Worm (Caenorhabditis elegans) whole organism, late embryonic: ENCODE data around the gene etr-1.

ENCODE experiments used
- C38D4.7 ChIP-seq: fragments of 200-800 bp; sonication (Bioruptor generic); optimal IDR thresholded peaks from 2 replicates; lab custom pipeline; 2018; ENCODE audit warnings: mild to moderate bottlenecking, missing genetic modification characterization, moderate library complexity, missing compliant biosample characterization
- F13H6.1 ChIP-seq: sonication (generic microtip); optimal IDR thresholded peaks from 2 replicates; lab custom pipeline; 2016; ENCODE audit warnings: missing genetic modification characterization, missing compliant biosample characterization
- K02D7.2 ChIP-seq: sonication (generic microtip); optimal IDR thresholded peaks from 2 replicates; lab custom pipeline; 2017; ENCODE audit warnings: mild to moderate bottlenecking, missing genetic modification characterization, missing compliant biosample characterization
- T23F11.4 ChIP-seq: fragments of 200-800 bp; sonication (Bioruptor generic); optimal IDR thresholded peaks from 2 replicates; lab custom pipeline; 2018; ENCODE audit warnings: mild to moderate bottlenecking, missing genetic modification characterization, missing compliant biosample characterization
- ceh-19 ChIP-seq: fragments of 200-800 bp; sonication (Bioruptor generic); optimal IDR thresholded peaks from 2 replicates; lab custom pipeline; 2018; ENCODE audit warnings: mild to moderate bottlenecking, missing genetic modification characterization, missing compliant biosample characterization
- ceh-2 ChIP-seq: sonication (generic microtip); optimal IDR thresholded peaks from 2 replicates; lab custom pipeline; 2016; ENCODE audit warnings: missing genotype, missing genetic modification characterization, missing compliant biosample characterization
- ceh-22 ChIP-seq: sonication (generic microtip); optimal IDR thresholded peaks from 2 replicates; lab custom pipeline; 2017; ENCODE audit warnings: missing biosample characterization, missing genetic modification characterization
- ceh-24 ChIP-seq: sonication (generic microtip); optimal IDR thresholded peaks from 2 replicates; lab custom pipeline; 2016; ENCODE audit warnings: mild to moderate bottlenecking, missing genetic modification characterization, missing compliant biosample characterization
- ceh-30 ChIP-seq: fragments of 150-350 bp; optimal IDR thresholded peaks from 2 replicates; lab custom pipeline; 2014; ENCODE audit warnings: missing biosample characterization, missing genetic modification characterization
- ceh-31 ChIP-seq: sonication (generic microtip); optimal IDR thresholded peaks from 2 replicates; lab custom pipeline; 2016; ENCODE audit warnings: missing genetic modification characterization, missing compliant biosample characterization
- ceh-34 ChIP-seq: sonication (generic microtip); optimal IDR thresholded peaks from 2 replicates; lab custom pipeline; 2016; ENCODE audit warnings: mild to moderate bottlenecking, missing genetic modification characterization, missing compliant biosample characterization
- ceh-6 ChIP-seq: fragments of 200-800 bp; sonication (Bioruptor generic); optimal IDR thresholded peaks from 2 replicates; lab custom pipeline; 2018; ENCODE audit warnings: mild to moderate bottlenecking, missing genetic modification characterization, missing compliant biosample characterization
- che-1 ChIP-seq: sonication (generic microtip); optimal IDR thresholded peaks from 2 replicates; lab custom pipeline; 2016; ENCODE audit warnings: mild to moderate bottlenecking, missing genetic modification characterization, missing compliant biosample characterization
- dve-1 ChIP-seq: sonication (generic microtip); optimal IDR thresholded peaks from 2 replicates; lab custom pipeline; 2017; ENCODE audit warnings: antibody characterized with exemption, mild to moderate bottlenecking, missing genetic modification characterization, missing compliant biosample characterization
- elt-2 ChIP-seq: sonication (generic microtip); optimal IDR thresholded peaks from 2 replicates; lab custom pipeline; 2016; ENCODE audit warnings: missing genetic modification reagents, missing genetic modification characterization, missing compliant biosample characterization
- elt-4 ChIP-seq: sonication (generic microtip); optimal IDR thresholded peaks from 2 replicates; lab custom pipeline; 2016; ENCODE audit warnings: missing genetic modification characterization, missing compliant biosample characterization
- eyg-1 ChIP-seq: sonication (generic microtip); optimal IDR thresholded peaks from 2 replicates; lab custom pipeline; 2016; ENCODE audit warnings: missing genotype, missing genetic modification characterization, missing compliant biosample characterization
- hlh-15 ChIP-seq: sonication (generic microtip); optimal IDR thresholded peaks from 2 replicates; lab custom pipeline; 2016; ENCODE audit warnings: missing genetic modification characterization, missing compliant biosample characterization
- hlh-6 ChIP-seq: sonication (generic microtip); optimal IDR thresholded peaks from 2 replicates; lab custom pipeline; 2016; ENCODE audit warnings: missing genotype, missing genetic modification characterization, missing compliant biosample characterization
- hlh-8 ChIP-seq: sonication (generic microtip); optimal IDR thresholded peaks from 2 replicates; lab custom pipeline; 2016; ENCODE audit warnings: missing genotype, missing genetic modification characterization, missing compliant biosample characterization
- lin-11 ChIP-seq: fragments of 200-800 bp; sonication (Bioruptor generic); optimal IDR thresholded peaks from 2 replicates; lab custom pipeline; 2018; ENCODE audit warnings: mild to moderate bottlenecking, missing genetic modification characterization, missing compliant biosample characterization
- madf-2 ChIP-seq: sonication (generic microtip); optimal IDR thresholded peaks from 2 replicates; lab custom pipeline; 2017; ENCODE audit warnings: missing genetic modification characterization, missing compliant biosample characterization
- mec-3 ChIP-seq: sonication (generic microtip); optimal IDR thresholded peaks from 2 replicates; lab custom pipeline; 2016; ENCODE audit warnings: borderline replicate concordance, missing genetic modification characterization, missing compliant biosample characterization
- nhr-11 ChIP-seq: fragments of 150-350 bp; optimal IDR thresholded peaks from 2 replicates; lab custom pipeline; 2014; ENCODE audit warnings: missing biosample characterization, missing genetic modification characterization
- npax-4 ChIP-seq: sonication (generic microtip); optimal IDR thresholded peaks from 2 replicates; lab custom pipeline; 2016; ENCODE audit warnings: missing genetic modification characterization, missing compliant biosample characterization
- odd-2 ChIP-seq: sonication (generic microtip); optimal IDR thresholded peaks from 2 replicates; lab custom pipeline; 2017; ENCODE audit warnings: antibody characterized with exemption, mild to moderate bottlenecking, missing genetic modification characterization, missing compliant biosample characterization
- pat-9 ChIP-seq: fragments of 200-800 bp; sonication (Bioruptor generic); optimal IDR thresholded peaks from 2 replicates; lab custom pipeline; 2018; ENCODE audit warnings: mild to moderate bottlenecking, missing genetic modification characterization, moderate library complexity, missing compliant biosample characterization
- pha-4 ChIP-seq: fragments of 150-350 bp; optimal IDR thresholded peaks from 2 replicates; lab custom pipeline; 2018; ENCODE audit warnings: missing biosample characterization, missing genetic modification reagents, missing genetic modification characterization
- ref-2 ChIP-seq: sonication (generic microtip); optimal IDR thresholded peaks from 2 replicates; lab custom pipeline; 2016; ENCODE audit warnings: missing genetic modification characterization, missing compliant biosample characterization
- sox-4 ChIP-seq: sonication (generic microtip); optimal IDR thresholded peaks from 2 replicates; lab custom pipeline; 2017; ENCODE audit warnings: mild to moderate bottlenecking, missing genetic modification characterization, inconsistent platforms, missing compliant biosample characterization
- syd-9 ChIP-seq: sonication (generic microtip); optimal IDR thresholded peaks from 2 replicates; lab custom pipeline; 2016; ENCODE audit warnings: mild to moderate bottlenecking, missing genetic modification characterization, moderate library complexity, missing compliant biosample characterization
- tbx-2 ChIP-seq: sonication (generic microtip); optimal IDR thresholded peaks from 2 replicates; lab custom pipeline; 2016; ENCODE audit warnings: missing genetic modification characterization, missing compliant biosample characterization
- tbx-7 ChIP-seq: sonication (generic microtip); optimal IDR thresholded peaks from 2 replicates; lab custom pipeline; 2016; ENCODE audit warnings: missing genotype, missing genetic modification characterization, missing compliant biosample characterization
- unc-42 ChIP-seq: sonication (generic microtip); optimal IDR thresholded peaks from 2 replicates; lab custom pipeline; 2016; ENCODE audit warnings: missing genotype, missing genetic modification characterization, missing compliant biosample characterization
- unc-55 ChIP-seq: sonication (generic microtip); optimal IDR thresholded peaks from 2 replicates; lab custom pipeline; 2017; ENCODE audit warnings: missing biosample characterization, missing genetic modification reagents, missing genetic modification characterization
- ztf-16 ChIP-seq: sonication (generic microtip); optimal IDR thresholded peaks from 2 replicates; lab custom pipeline; 2017; ENCODE audit warnings: missing genetic modification characterization, missing compliant biosample characterization

etr-1 gene

DNA sequence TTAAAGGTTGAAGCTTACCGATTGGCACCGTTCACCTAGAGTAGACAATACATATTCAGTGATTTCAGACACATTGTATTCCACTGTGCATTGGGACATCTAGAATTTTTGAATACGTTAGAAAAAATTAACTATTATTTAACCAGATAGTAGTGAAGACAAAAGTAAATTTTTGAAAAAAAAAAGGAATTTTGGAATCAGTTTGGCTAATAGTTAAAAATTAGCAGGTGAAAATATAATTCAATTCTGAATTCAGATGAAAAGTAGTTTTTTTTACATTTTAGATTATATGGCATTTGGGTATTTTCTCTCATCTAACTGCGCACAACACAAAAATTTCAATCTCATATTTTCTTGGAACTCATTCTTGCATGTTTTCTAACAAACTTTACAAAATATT lies 37.3 kb upstream of the etr-1 start, which contains the start of gene nmur-2:
nmur-2 (minus strand) TSS at position 101 of the 400 bp plus-strand sequence.
- TF ChIP-seq odd-2 (tag; lab: Kevin White, UChicago) = no peak
- TF ChIP-seq sox-4 (tag; lab: Kevin White, UChicago) = no peak
- no peak for TF ChIP-seq hlh-6 (tag; lab: Kevin White, UChicago)
- no peak for TF ChIP-seq ceh-31 (tag; lab: Kevin White, UChicago)
- TF ChIP-seq T23F11.4 = no peak
- TF ChIP-seq syd-9 (tag; lab: Kevin White, UChicago) = no peak
- TF ChIP-seq ceh-24 (tag; lab: Kevin White, UChicago) = no peak
- no peak for TF ChIP-seq ceh-30 (tag; lab: Kevin White, UChicago)
- TF ChIP-seq tbx-2 (tag; lab: Kevin White, UChicago) = no peak

DNA sequence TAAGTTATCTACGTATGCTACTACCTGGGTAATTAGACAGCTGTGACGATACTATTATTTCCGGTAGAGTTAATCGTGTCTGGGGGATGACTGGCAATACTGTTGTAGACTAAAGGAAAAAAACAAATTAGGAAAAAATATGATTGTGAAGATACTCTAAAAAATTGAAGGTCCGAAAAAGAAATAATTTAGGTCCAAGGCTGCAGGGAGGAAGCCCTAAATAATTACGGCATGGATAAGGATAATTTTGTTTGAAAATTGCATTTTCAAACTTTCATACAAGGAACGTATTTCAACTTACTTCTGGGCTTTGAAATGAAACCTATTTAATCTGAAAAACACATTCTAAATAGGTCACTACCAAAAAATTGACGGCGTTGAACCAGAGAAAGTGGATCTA lies 33.2 kb upstream of the etr-1 start, which contains the start of gene srd-3:
srd-3 (minus strand) TSS at position 101 of the 400 bp plus-strand sequence.
- TF ChIP-seq F13H6.1 (tag; lab: Kevin White, UChicago) = no peak
- TF ChIP-seq unc-42 (tag; lab: Kevin White, UChicago) = no peak
- TF ChIP-seq eyg-1 (tag; lab: Kevin White, UChicago) = no peak
- no peak for TF ChIP-seq lin-11 (tag; lab: Kevin White, UChicago)
- TF ChIP-seq npax-4 (tag; lab: Kevin White, UChicago) = no peak
- no peak for TF ChIP-seq ceh-19
- no peak for TF ChIP-seq hlh-15 (tag; lab: Kevin White, UChicago)
- TF ChIP-seq elt-4 = no peak
- no peak for TF ChIP-seq pat-9
- no peak for TF ChIP-seq tbx-7 (tag; lab: Kevin White, UChicago)
- TF ChIP-seq ceh-22 (tag; lab: Kevin White, UChicago) = no peak
- no peak for TF ChIP-seq ceh-6 (GFP tag; lab: Kevin White, UChicago)
- no peak for TF ChIP-seq C38D4.7 (GFP tag; lab: Kevin White, UChicago)
- no peak for TF ChIP-seq madf-2 (tag; lab: Kevin White, UChicago)
- no peak for TF ChIP-seq pha-4 (tag; lab: Kevin White, UChicago)

DNA sequence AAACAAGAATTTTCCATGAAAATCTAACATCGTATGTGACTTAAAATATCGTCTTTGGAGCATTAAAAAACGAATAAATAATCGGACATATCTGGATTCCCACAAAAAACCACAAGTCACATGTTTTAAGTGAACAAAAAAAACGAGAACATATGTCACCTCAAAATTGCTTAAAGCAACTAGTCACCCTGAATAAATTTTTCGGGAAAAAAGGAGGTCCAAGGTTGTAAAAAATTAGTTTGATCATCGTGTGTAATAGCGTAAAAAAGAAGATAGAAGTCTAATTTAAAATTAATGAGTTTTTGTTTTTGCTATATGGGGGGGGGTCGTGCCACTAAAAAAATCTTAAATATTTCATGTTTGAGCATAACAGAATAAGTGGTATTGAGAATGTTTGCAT lies 32.4 kb upstream of the etr-1 start:
- TF ChIP-seq ceh-2 (tag; lab: Kevin White, UChicago) (no peak), ref-2 (tag; lab: Kevin White, UChicago) (no peak), nhr-11 (no peak), ztf-16 (no peak), hlh-8 (tag; lab: Kevin White, UChicago) (no peak), K02D7.2 (tag; lab: Kevin White, UChicago) (no peak), dve-1 (no peak)

DNA sequence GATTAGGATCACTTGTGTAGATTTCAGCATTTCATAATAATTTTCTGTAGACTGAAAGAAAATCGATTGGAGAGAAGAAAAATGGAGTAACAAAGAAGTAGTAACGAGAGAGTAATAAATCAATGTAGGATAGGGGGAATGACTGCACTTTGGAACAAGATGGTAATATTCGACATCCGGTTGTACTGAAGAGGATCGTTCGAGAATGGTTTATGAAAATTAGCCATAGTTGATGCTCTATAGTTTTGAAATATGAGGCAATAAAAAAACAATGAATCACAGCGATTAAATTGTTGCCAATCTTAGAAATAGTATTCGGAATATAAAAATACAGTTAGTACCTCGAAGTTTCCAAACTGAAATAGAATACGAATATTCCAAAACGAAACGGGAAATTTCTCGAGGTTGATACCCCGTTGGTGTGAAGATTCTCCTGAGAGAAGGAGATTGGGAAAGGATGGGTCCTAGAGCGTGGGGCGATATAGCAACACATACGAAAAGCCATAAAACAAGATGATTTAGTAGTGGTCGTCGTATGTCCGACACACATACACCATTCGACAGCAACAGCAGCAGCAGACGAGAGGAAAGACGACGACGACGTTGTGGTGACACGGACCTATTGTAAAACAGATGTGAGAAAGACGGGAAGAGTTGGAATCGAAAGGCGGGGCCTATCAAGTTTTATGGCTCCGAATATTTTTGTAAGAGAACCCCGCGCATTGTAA lies 28.5 kb upstream of the etr-1 start, which contains the start of gene cwn-1:
cwn-1 (minus strand) TSS at position 51 of the 728 bp plus-strand sequence.
- TF ChIP-seq mec-3 (tag; lab: Kevin White, UChicago) (no peak), hlh-8 (tag; lab: Kevin White, UChicago) (peak; percentile 48), unc-55 (peak; percentile 89), ceh-34 (tag; lab: Kevin White, UChicago) (no peak), eyg-1 (tag; lab: Kevin White, UChicago) (no peak), che-1 (tag; lab: Kevin White, UChicago) (no peak), elt-2 (tag; lab: Kevin White, UChicago) (no peak)
